Worm (Caenorhabditis elegans) whole organism, L2 larva: ENCODE measurements around the gene efk-1.
A peak's percentile ranks its signal among the peaks of the same experiment; 100 is the strongest.

Experiments
- C34F6.9 ChIP-seq: fragments of 150-350 bp; optimal IDR thresholded peaks from 2 replicates; lab custom pipeline; 2014; ENCODE audit warnings: missing biosample characterization, missing genetic modification characterization
- F13H6.1 ChIP-seq: sonication (generic microtip); optimal IDR thresholded peaks from 2 replicates; lab custom pipeline; 2016; ENCODE audit warnings: missing genetic modification characterization, missing compliant biosample characterization
- R02D3.7 ChIP-seq: fragments of 150-350 bp; optimal IDR thresholded peaks from 2 replicates; lab custom pipeline; 2014; ENCODE audit warnings: missing biosample characterization, missing genetic modification characterization
- ZK546.5 ChIP-seq: sonication (generic microtip); optimal IDR thresholded peaks from 2 replicates; lab custom pipeline; 2017; ENCODE audit warnings: missing biosample characterization, missing genetic modification characterization
- aly-2 ChIP-seq: fragments of 150-350 bp; optimal IDR thresholded peaks from 2 replicates; lab custom pipeline; 2014; ENCODE audit warnings: missing biosample characterization, missing genetic modification characterization
- ama-1 ChIP-seq: fragments of 150-350 bp; optimal IDR thresholded peaks from 2 replicates; lab custom pipeline; 2018; ENCODE audit warnings: inconsistent platforms
- blmp-1 ChIP-seq: sonication (generic microtip); optimal IDR thresholded peaks from 2 replicates; lab custom pipeline; 2017; ENCODE audit warnings: missing genetic modification characterization, mild to moderate bottlenecking, missing compliant biosample characterization, antibody characterized with exemption, moderate library complexity; ENCODE audit not compliant: insufficient read depth
- ceh-82 ChIP-seq: fragments of 150-350 bp; optimal IDR thresholded peaks from 2 replicates; lab custom pipeline; 2014; ENCODE audit warnings: missing biosample characterization, missing genetic modification characterization
- crh-2 ChIP-seq: sonication (generic microtip); optimal IDR thresholded peaks from 2 replicates; lab custom pipeline; 2017; ENCODE audit warnings: missing biosample characterization, missing genetic modification characterization
- dmd-4 ChIP-seq: sonication (generic microtip); optimal IDR thresholded peaks from 2 replicates; lab custom pipeline; 2017; ENCODE audit warnings: missing biosample characterization, missing genetic modification characterization
- egl-27 ChIP-seq: sonication (generic microtip); optimal IDR thresholded peaks from 3 replicates; lab custom pipeline; 2017; ENCODE audit warnings: missing biosample characterization, missing genetic modification reagents, missing genetic modification characterization
- elt-1 ChIP-seq: fragments of 150-350 bp; optimal IDR thresholded peaks from 2 replicates; lab custom pipeline; 2014; ENCODE audit warnings: missing biosample characterization, missing genetic modification characterization
- fos-1 ChIP-seq: fragments of 150-350 bp; optimal IDR thresholded peaks from 2 replicates; lab custom pipeline; 2014; ENCODE audit warnings: missing biosample characterization, missing genetic modification characterization
- gmeb-1 ChIP-seq: fragments of 150-350 bp; optimal IDR thresholded peaks from 2 replicates; lab custom pipeline; 2014; ENCODE audit warnings: missing biosample characterization, missing genetic modification characterization
- lin-11 ChIP-seq: fragments of 150-350 bp; sonication (generic microtip); optimal IDR thresholded peaks from 2 replicates; lab custom pipeline; 2014; ENCODE audit warnings: missing biosample characterization, missing genetic modification characterization, inconsistent platforms, mixed read lengths
- lin-13 ChIP-seq: fragments of 150-350 bp; optimal IDR thresholded peaks from 2 replicates; lab custom pipeline; 2014; ENCODE audit warnings: missing biosample characterization, missing genetic modification reagents, missing genetic modification characterization
- lsy-2 ChIP-seq, 2 experiments: fragments of 150-350 bp in 1 of 2; sonication (generic microtip) in 1 of 2; optimal IDR thresholded peaks; 2 replicates each; lab custom pipeline; 2014 to 2017; ENCODE audit warnings: missing biosample characterization in 2 of 2, missing genetic modification characterization in 2 of 2
- mab-5 ChIP-seq: fragments of 150-350 bp; optimal IDR thresholded peaks from 2 replicates; lab custom pipeline; 2014; ENCODE audit warnings: missing biosample characterization, missing genetic modification characterization
- mbf-1 ChIP-seq: sonication (generic microtip); optimal IDR thresholded peaks from 2 replicates; lab custom pipeline; 2017; ENCODE audit warnings: missing biosample characterization, missing genetic modification characterization
- mdl-1 ChIP-seq, 2 experiments: fragments of 150-350 bp in 1 of 2; sonication (generic microtip) in 1 of 2; optimal IDR thresholded peaks; 2 replicates each; lab custom pipeline; 2017; ENCODE audit warnings: missing biosample characterization in 2 of 2, missing genetic modification characterization in 2 of 2
- nhr-10 ChIP-seq: sonication (generic microtip); optimal IDR thresholded peaks from 2 replicates; lab custom pipeline; 2017; ENCODE audit warnings: missing biosample characterization, missing genetic modification characterization
- nhr-11 ChIP-seq: fragments of 150-350 bp; optimal IDR thresholded peaks from 2 replicates; lab custom pipeline; 2014; ENCODE audit warnings: missing biosample characterization, missing genetic modification characterization
- nhr-12 ChIP-seq: fragments of 150-350 bp; optimal IDR thresholded peaks from 2 replicates; lab custom pipeline; 2014; ENCODE audit warnings: missing biosample characterization, missing genetic modification characterization
- nhr-129 ChIP-seq: fragments of 150-350 bp; optimal IDR thresholded peaks from 2 replicates; lab custom pipeline; 2014; ENCODE audit warnings: missing biosample characterization, missing genetic modification characterization
- nhr-25 ChIP-seq: fragments of 150-350 bp; sonication (generic microtip); optimal IDR thresholded peaks from 3 replicates; lab custom pipeline; 2014; ENCODE audit warnings: missing biosample characterization, missing genetic modification characterization
- nhr-6 ChIP-seq: fragments of 150-350 bp; optimal IDR thresholded peaks from 2 replicates; lab custom pipeline; 2014; ENCODE audit warnings: missing biosample characterization, missing genetic modification characterization
- nhr-77 ChIP-seq: fragments of 150-350 bp; optimal IDR thresholded peaks from 2 replicates; lab custom pipeline; 2014; ENCODE audit warnings: missing biosample characterization, missing genetic modification characterization
- peb-1 ChIP-seq: fragments of 150-350 bp; optimal IDR thresholded peaks from 2 replicates; lab custom pipeline; 2014; ENCODE audit warnings: missing biosample characterization, missing genetic modification characterization
- sem-4 ChIP-seq: fragments of 150-350 bp; optimal IDR thresholded peaks from 2 replicates; lab custom pipeline; 2014; ENCODE audit warnings: missing biosample characterization, missing genetic modification reagents, missing genetic modification characterization
- skn-1 ChIP-seq: sonication (generic microtip); optimal IDR thresholded peaks from 2 replicates; lab custom pipeline; 2017; ENCODE audit warnings: missing biosample characterization, missing genetic modification characterization
- sma-9 ChIP-seq, 2 experiments: fragments of 150-350 bp in 1 of 2; sonication (generic microtip) in 1 of 2; optimal IDR thresholded peaks; 2 replicates each; lab custom pipeline; 2014 to 2016; ENCODE audit warnings: missing genetic modification characterization in 2 of 2, mild to moderate bottlenecking in 1 of 2, missing biosample characterization in 1 of 2, missing compliant biosample characterization in 1 of 2, missing genetic modification reagents in 1 of 2, moderate library complexity in 1 of 2
- snpc-4 ChIP-seq: fragments of 150-350 bp; optimal IDR thresholded peaks from 2 replicates; lab custom pipeline; 2014; ENCODE audit warnings: missing biosample characterization, missing genetic modification characterization
- unc-39 ChIP-seq: fragments of 150-350 bp; optimal IDR thresholded peaks from 2 replicates; lab custom pipeline; 2014; ENCODE audit warnings: missing biosample characterization, missing genetic modification characterization
- unc-55 ChIP-seq: fragments of 150-350 bp; sonication (generic microtip); optimal IDR thresholded peaks from 3 replicates; lab custom pipeline; 2014; ENCODE audit warnings: missing biosample characterization, missing genetic modification reagents, missing genetic modification characterization
- unc-62 ChIP-seq: fragments of 150-350 bp; optimal IDR thresholded peaks from 2 replicates; lab custom pipeline; 2014; ENCODE audit warnings: missing biosample characterization, missing genetic modification reagents, missing genetic modification characterization
- zag-1 ChIP-seq: fragments of 150-350 bp; optimal IDR thresholded peaks from 2 replicates; lab custom pipeline; 2014; ENCODE audit warnings: missing biosample characterization, missing genetic modification characterization
- ztf-1 ChIP-seq: fragments of 200-800 bp; sonication (Bioruptor generic); conservative IDR thresholded peaks from 2 replicates; pipeline ENCODE4 v1.3.6; 2022; ENCODE audit warnings: missing genetic modification characterization, missing compliant biosample characterization
- ztf-11 ChIP-seq: sonication (generic microtip); optimal IDR thresholded peaks from 2 replicates; lab custom pipeline; 2017; ENCODE audit warnings: missing biosample characterization, missing genetic modification characterization
- ztf-4 ChIP-seq: fragments of 150-350 bp; optimal IDR thresholded peaks from 2 replicates; lab custom pipeline; 2014; ENCODE audit warnings: missing biosample characterization, missing genetic modification characterization

Gene efk-1

DNA sequence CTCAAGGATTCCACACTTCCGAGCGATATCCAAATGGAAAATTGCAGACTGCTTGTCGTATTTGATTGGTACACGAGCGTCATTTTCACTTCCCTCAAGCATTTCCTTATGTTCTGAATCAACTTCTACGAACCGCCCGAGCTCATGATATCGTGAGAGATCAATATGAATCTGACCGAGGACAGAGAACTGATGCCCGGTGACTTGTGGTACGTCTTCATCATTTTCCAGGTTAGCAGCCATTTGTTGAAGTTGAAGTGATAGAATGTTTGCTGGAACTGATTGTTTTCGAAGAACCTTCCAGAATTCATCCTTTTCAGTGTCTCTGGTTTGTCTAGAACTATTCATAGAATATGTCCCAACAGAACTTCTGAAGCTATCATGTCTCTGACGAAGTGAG, 1.7 kb downstream of the efk-1 start:
- TF ChIP-seq sem-4 (no peak), ztf-4 (tag; lab: Kevin White, UChicago) (no peak), ztf-1 (GFP tag; lab: Robert Waterston, UW) (no peak), ztf-11 (tag; lab: Kevin White, UChicago) (no peak), lin-11 (tag; lab: Kevin White, UChicago) (no peak), nhr-77 (tag; lab: Kevin White, UChicago) (no peak), ama-1 (lab: Kevin White, UChicago) (no peak), crh-2 (tag; lab: Kevin White, UChicago) (no peak)

DNA sequence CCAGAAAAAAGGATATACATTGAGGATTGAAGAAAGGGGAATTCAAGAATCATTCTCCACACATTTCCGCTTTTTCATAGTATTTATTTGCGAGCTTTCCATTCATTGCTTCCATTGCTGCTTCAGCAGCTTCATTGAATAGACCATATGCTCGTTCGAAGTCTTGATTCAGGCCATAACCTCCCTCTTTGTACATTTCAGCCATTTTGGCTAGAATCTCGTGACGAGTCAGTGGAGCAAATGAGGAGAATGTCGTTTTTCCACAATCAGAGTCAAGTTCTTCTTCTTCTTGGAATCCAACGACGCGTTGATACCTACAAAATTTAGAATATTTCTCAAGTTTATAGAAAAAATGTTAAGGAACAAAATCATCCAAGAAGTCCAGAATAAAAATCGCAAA, 3.1 kb downstream of the efk-1 start:
- no peak for TF ChIP-seq unc-39
- no peak for TF ChIP-seq nhr-129 (tag; lab: Kevin White, UChicago)
- TF ChIP-seq R02D3.7 (tag; lab: Kevin White, UChicago), result no peak
- TF ChIP-seq, all 48 proteins: peak for 0

DNA sequence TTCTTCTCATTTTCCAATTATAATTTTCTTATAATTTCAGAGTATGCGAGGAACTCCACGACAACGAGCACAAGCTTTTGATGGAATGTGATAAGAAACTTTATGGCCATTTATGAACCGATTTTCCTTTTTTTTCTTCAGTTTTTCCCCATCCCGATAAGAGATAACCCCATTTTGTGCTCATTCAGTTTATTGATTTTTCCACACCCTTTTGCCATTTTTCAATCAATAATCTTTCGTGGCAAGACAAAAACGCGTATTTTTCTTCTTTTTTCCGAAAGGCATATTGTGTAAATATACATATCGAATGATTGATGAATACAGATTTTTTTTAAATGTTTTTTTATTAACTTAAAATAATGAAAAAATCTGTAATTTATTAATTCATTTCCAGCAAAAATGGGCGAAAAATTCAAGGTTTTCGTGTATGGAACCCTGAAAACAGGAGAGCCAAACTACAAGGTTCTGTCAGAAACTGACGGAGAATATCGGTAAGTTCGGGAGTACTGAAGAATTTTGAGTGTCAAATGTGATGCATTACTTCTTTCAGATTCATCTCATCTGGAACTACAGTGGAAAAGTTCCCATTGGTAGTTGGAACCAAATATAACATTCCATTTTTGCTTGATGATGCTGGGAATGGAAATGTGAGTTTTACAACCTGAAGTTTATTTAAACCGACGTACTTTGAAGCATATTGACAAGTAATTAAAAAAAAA, 3.9 kb downstream of the efk-1 start, which contains the start of gene F42A10.9:
TSS of gene F42A10.9 (plus strand) at position 321 of the 719 bp plus-strand sequence.
- TF ChIP-seq nhr-12 (tag; lab: Kevin White, UChicago) (no peak), dmd-4 (tag; lab: Kevin White, UChicago) (no peak), sma-9 (GFP tag; optimal IDR thresholded peaks at IDR 0.05; lab: Kevin White, UChicago) (peak; percentile 35), sma-9 (tag; optimal IDR thresholded peaks at IDR 0.05; lab: Kevin White, UChicago) (no peak), skn-1 (tag; lab: Kevin White, UChicago) (no peak), lin-13 (peak; percentile 17), F13H6.1 (tag; lab: Kevin White, UChicago) (no peak), ztf-1 (GFP tag; lab: Robert Waterston, UW) (no peak), aly-2 (tag; lab: Kevin White, UChicago) (no peak), ama-1 (lab: Kevin White, UChicago) (peak; percentile 86), fos-1 (tag; lab: Kevin White, UChicago) (peak; percentile 34), nhr-129 (tag; lab: Kevin White, UChicago) (peak; percentile 34), nhr-25 (tag; lab: Kevin White, UChicago) (peak; percentile 5), snpc-4 (no peak), crh-2 (tag; lab: Kevin White, UChicago) (peak; percentile 0), C34F6.9 (tag; lab: Kevin White, UChicago) (peak; percentile 48)

DNA sequence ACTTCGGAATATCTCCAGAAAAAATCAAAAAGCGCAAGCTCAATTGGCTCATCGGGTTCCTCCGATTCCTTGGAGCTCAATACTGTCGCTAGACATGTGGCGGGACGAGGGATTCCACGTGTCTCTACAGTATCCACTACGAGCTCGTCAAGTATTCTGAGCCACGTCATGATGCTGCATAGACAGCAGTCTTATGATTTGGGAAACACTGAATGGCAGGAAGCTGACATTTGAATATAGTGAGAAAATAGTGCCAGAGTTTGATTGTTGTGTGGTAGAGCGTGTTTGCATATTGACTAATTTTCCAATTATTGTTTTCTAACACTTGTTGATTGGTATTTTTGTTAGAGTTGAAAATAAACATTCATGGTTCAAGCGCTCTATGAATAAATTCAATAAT, 5.0 kb downstream of the efk-1 start:
- TF ChIP-seq lsy-2 (tag; optimal IDR thresholded peaks at IDR 0.05; lab: Kevin White, UChicago), result no peak
- no peak for TF ChIP-seq ceh-82
- TF ChIP-seq fos-1 (tag; lab: Kevin White, UChicago), result no peak
- no peak for TF ChIP-seq nhr-12 (tag; lab: Kevin White, UChicago)
- no peak for TF ChIP-seq elt-1 (tag; lab: Kevin White, UChicago)
- TF ChIP-seq nhr-25 (tag; lab: Kevin White, UChicago), result no peak
- no peak for TF ChIP-seq nhr-11
- no peak for TF ChIP-seq snpc-4
- no peak for TF ChIP-seq unc-62 (GFP tag; lab: Kevin White, UChicago)
- TF ChIP-seq R02D3.7 (tag; lab: Kevin White, UChicago), result no peak
- TF ChIP-seq unc-39, result no peak
- TF ChIP-seq nhr-10 (tag; lab: Kevin White, UChicago), result no peak
- no peak for TF ChIP-seq mbf-1
- TF ChIP-seq gmeb-1 (tag; lab: Kevin White, UChicago), result no peak
- TF ChIP-seq F13H6.1 (tag; lab: Kevin White, UChicago), result no peak

DNA sequence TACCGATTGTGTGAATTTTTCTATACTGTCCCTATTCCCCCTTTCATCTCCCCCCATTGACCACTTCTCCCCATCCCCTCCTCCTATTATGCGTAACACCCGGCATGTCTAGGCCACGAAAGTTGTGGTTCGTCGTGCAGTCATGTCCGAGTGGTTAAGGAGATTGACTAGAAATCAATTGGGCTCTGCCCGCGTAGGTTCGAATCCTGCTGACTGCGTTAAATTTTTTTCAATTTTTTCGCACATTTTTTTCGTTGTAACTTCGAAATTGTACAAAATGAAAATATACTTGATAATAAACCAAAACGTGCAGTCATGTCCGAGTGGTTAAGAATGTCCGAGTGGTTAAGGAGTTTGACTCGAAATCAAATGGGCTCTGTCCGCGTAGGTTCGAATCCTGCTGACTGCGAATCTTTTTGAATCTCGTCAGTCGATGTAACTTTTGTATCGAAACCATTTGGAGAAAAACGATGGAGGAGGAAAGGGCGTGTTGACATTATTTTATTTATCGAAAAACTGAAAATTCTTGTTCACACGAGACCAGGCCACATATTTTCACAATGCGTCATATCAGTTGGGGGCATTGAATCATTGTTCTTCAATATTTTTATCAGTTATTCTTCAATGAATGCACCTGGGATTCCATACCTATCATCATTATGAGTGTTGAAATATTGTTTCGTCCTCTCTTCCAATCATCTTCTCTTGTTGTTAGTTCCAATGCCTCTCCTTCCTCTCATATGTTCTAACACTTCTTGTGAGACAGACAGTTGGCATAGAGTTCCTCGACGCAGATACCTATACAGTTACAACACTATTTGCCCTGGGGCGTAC, 9.5 kb downstream of the efk-1 start, which contains the start of gene nfm-1:
TSS of gene nfm-1 (plus strand) at position 812 of the 834 bp plus-strand sequence.
- TF ChIP-seq peb-1 (tag; lab: Kevin White, UChicago), result no peak
- peak; percentile 18 for TF ChIP-seq blmp-1 (tag; lab: Kevin White, UChicago)
- TF ChIP-seq skn-1 (tag; lab: Kevin White, UChicago), result peak; percentile 68
- peak in 1 of 2 experiments; percentile 13 for TF ChIP-seq mdl-1 (tag; optimal IDR thresholded peaks at IDR 0.05; lab: Kevin White, UChicago)
- TF ChIP-seq ZK546.5 (tag; lab: Kevin White, UChicago), result no peak
- no peak for TF ChIP-seq elt-1 (tag; lab: Kevin White, UChicago)
- TF ChIP-seq zag-1, result no peak
- no peak for TF ChIP-seq nhr-77 (tag; lab: Kevin White, UChicago)
- peak; percentile 21 for TF ChIP-seq mbf-1
- no peak for TF ChIP-seq dmd-4 (tag; lab: Kevin White, UChicago)
- TF ChIP-seq lin-11 (tag; lab: Kevin White, UChicago), result peak; percentile 70
- TF ChIP-seq gmeb-1 (tag; lab: Kevin White, UChicago), result peak; percentile 72
- peak; percentile 39 for TF ChIP-seq nhr-11
- TF ChIP-seq unc-55, result peak; percentile 63
- TF ChIP-seq mab-5, result no peak
- TF ChIP-seq lsy-2 (tag; optimal IDR thresholded peaks at IDR 0.05; lab: Kevin White, UChicago), result peak; percentile 57 to 68
- no peak for TF ChIP-seq unc-62 (GFP tag; lab: Kevin White, UChicago)
- peak; percentile 15 for TF ChIP-seq snpc-4
- no peak for TF ChIP-seq ceh-82
- no peak for TF ChIP-seq ama-1 (lab: Kevin White, UChicago)
- peak; percentile 39 for TF ChIP-seq lin-13
- peak; percentile 15 for TF ChIP-seq egl-27
- TF ChIP-seq sem-4, result no peak
- TF ChIP-seq nhr-6 (tag; lab: Kevin White, UChicago), result no peak
